Worm (Caenorhabditis elegans): Measurements from ENCODE around the gene try-8.

try-8 gene

ce11 chrV:7435376-7436204 lies 18.5 kb downstream of the try-8 start, which contains the start of the genes ddo-2 and F25E5.8:
TSS of gene ddo-2 (minus strand) at chrV:7435705.
TSS of gene F25E5.8 (plus strand) at chrV:7435930.
- TF ChIP-seq C34B4.2 (tag; optimal IDR thresholded peaks at IDR 0.05) (no peak), snu-23 (GFP tag; optimal IDR thresholded peaks at IDR 0.05) (peak; percentile 32), ceh-63 (GFP tag; optimal IDR thresholded peaks at IDR 0.05) (no peak), nhr-85 (tag) (peak; percentile 87), tbx-2 (tag; optimal IDR thresholded peaks at IDR 0.05) (peak; percentile 20), zip-4 (GFP tag; optimal IDR thresholded peaks at IDR 0.05) (no peak), ets-5 (GFP tag; IDR thresholded peaks at IDR 0.05) (no peak), nhr-28 (tag; optimal IDR thresholded peaks at IDR 0.05) (no peak), lin-14 (GFP tag; optimal IDR thresholded peaks at IDR 0.05) (peak; percentile 18), snpc-4 (tag; optimal IDR thresholded peaks at IDR 0.05) (no peak), dsc-1 (tag; optimal IDR thresholded peaks at IDR 0.05) (no peak), F16B12.6 (tag; optimal IDR thresholded peaks at IDR 0.05) (no peak), ceh-8 (GFP tag; optimal IDR thresholded peaks at IDR 0.05) (no peak), nhr-19 (GFP tag; conservative IDR thresholded peaks at IDR 0.05) (peak; percentile 72), unc-86 (tag; optimal IDR thresholded peaks at IDR 0.05) (no peak), ztf-4 (tag; optimal IDR thresholded peaks at IDR 0.05) (no peak), nhr-90 (tag; optimal IDR thresholded peaks at IDR 0.05; ENCODE audit: poor library complexity) (peak; percentile 48), skn-1 (tag; optimal IDR thresholded peaks at IDR 0.05) (peak; percentile 24), xbp-1 (tag; optimal IDR thresholded peaks at IDR 0.05) (no peak), blmp-1 (tag; optimal IDR thresholded peaks at IDR 0.05) (peak; percentile 83), lin-13 (GFP tag; optimal IDR thresholded peaks at IDR 0.05) (no peak), Y116A8C.19 (tag; optimal IDR thresholded peaks at IDR 0.05; ENCODE audit: borderline replicate concordance) (no peak), vab-15 (tag; optimal IDR thresholded peaks at IDR 0.05) (no peak), dpl-1 (GFP tag; optimal IDR thresholded peaks at IDR 0.05) (no peak), pag-3 (tag; optimal IDR thresholded peaks at IDR 0.05; ENCODE audit: borderline replicate concordance, insufficient read depth) (no peak), fkh-10 (GFP tag; optimal IDR thresholded peaks at IDR 0.05) (no peak), unc-130 (tag; optimal IDR thresholded peaks at IDR 0.05) (peak; percentile 81), mab-9 (GFP tag; IDR thresholded peaks at IDR 0.05) (no peak), nhr-11 (tag; optimal IDR thresholded peaks at IDR 0.05) (no peak), grh-1 (GFP tag; IDR thresholded peaks at IDR 0.05) (0 out of 2 replicates have a peak, but pooled peaks have one; percentile 7), rnt-1 (tag; optimal IDR thresholded peaks at IDR 0.05) (no peak), lin-35 (GFP tag; optimal IDR thresholded peaks at IDR 0.05) (peak in 1 of 2 experiments; percentile 31), elt-2 (tag; optimal IDR thresholded peaks at IDR 0.05) (no peak), nhr-20 (tag; optimal IDR thresholded peaks at IDR 0.05) (peak; percentile 19), swsn-7 (tag; optimal IDR thresholded peaks at IDR 0.05) (no peak), elt-3 (tag; optimal IDR thresholded peaks at IDR 0.05) (peak in 1 of 6 experiments; percentile 68), mep-1 (tag; optimal IDR thresholded peaks at IDR 0.05) (no peak), mdl-1 (tag; optimal IDR thresholded peaks at IDR 0.05) (peak in 1 of 2 experiments; percentile 38), nhr-84 (tag; optimal IDR thresholded peaks at IDR 0.05) (no peak)

- no peak for TF ChIP-seq ceh-8 (GFP tag; optimal IDR thresholded peaks at IDR 0.05)
- no peak for TF ChIP-seq fkh-4 (tag; optimal IDR thresholded peaks at IDR 0.05; ENCODE audit: borderline replicate concordance)
- TF ChIP-seq lir-3 (tag; optimal IDR thresholded peaks at IDR 0.05; ENCODE audit: poor library complexity) = peak; percentile 34
- peak; percentile 29 for TF ChIP-seq nhr-90 (tag; optimal IDR thresholded peaks at IDR 0.05; ENCODE audit: poor library complexity)
- TF ChIP-seq lin-14 (GFP tag; optimal IDR thresholded peaks at IDR 0.05) = peak; percentile 88
- peak; percentile 73 for TF ChIP-seq fkh-8 (tag; optimal IDR thresholded peaks at IDR 0.05)
- TF ChIP-seq mef-2 (tag; optimal IDR thresholded peaks at IDR 0.05) = peak; percentile 0
- peak; percentile 56 for TF ChIP-seq rnt-1 (tag; optimal IDR thresholded peaks at IDR 0.05)
- TF ChIP-seq nhr-12 (tag; optimal IDR thresholded peaks at IDR 0.05) = no peak
- no peak for TF ChIP-seq lin-13 (GFP tag; optimal IDR thresholded peaks at IDR 0.05)
- TF ChIP-seq ceh-90 (tag; optimal IDR thresholded peaks at IDR 0.05) = no peak
- peak; percentile 60 for TF ChIP-seq mep-1 (tag; optimal IDR thresholded peaks at IDR 0.05)
- TF ChIP-seq hpl-2 (GFP tag; optimal IDR thresholded peaks at IDR 0.05) = no peak
- no peak for TF ChIP-seq Y116A8C.19 (tag; optimal IDR thresholded peaks at IDR 0.05; ENCODE audit: borderline replicate concordance)
- no peak for TF ChIP-seq ztf-4 (tag; optimal IDR thresholded peaks at IDR 0.05)
- TF ChIP-seq ama-1 (optimal IDR thresholded peaks at IDR 0.05) = no peak
- no peak for TF ChIP-seq unc-98 (GFP tag; IDR thresholded peaks at IDR 0.05)
- peak; percentile 29 for TF ChIP-seq pax-3 (tag; optimal IDR thresholded peaks at IDR 0.05)
- no peak for TF ChIP-seq fos-1 (tag; optimal IDR thresholded peaks at IDR 0.05)
- no peak for TF ChIP-seq vab-15 (tag; optimal IDR thresholded peaks at IDR 0.05)
These were observed 19.3 kb downstream of the try-8 start for ce11 chrV:7434805-7435363.
